Worm (Caenorhabditis elegans) whole organism, young adult: ENCODE results near the gene clec-185.
A peak's percentile ranks its signal among the peaks of the same experiment; 100 is the strongest.

Source experiments
- B0035.1 ChIP-seq: sonication (generic microtip); optimal IDR thresholded peaks from 2 replicates; lab custom pipeline; 2016; ENCODE audit warnings: missing genetic modification characterization, mild to moderate bottlenecking, missing compliant biosample characterization, missing genotype, missing genetic modification reagents
- B0261.1 ChIP-seq: sonication (generic microtip); optimal IDR thresholded peaks from 2 replicates; lab custom pipeline; 2016; ENCODE audit warnings: mild to moderate bottlenecking, missing genetic modification characterization, moderate library complexity, missing compliant biosample characterization
- C06A6.2 ChIP-seq: fragments of 200-800 bp; sonication (Bioruptor generic); conservative IDR thresholded peaks from 2 replicates; pipeline ENCODE4 v1.3.6; 2022; ENCODE audit warnings: missing genetic modification characterization, missing compliant biosample characterization
- C17E4.6 ChIP-seq: fragments of 200-800 bp; sonication (Bioruptor generic); IDR thresholded peaks from 2 replicates; pipeline ENCODE4 v1.3.6; 2022; ENCODE audit warnings: missing genetic modification reagents, missing genetic modification characterization, missing compliant biosample characterization
- F10E7.11 ChIP-seq: sonication (generic microtip); optimal IDR thresholded peaks from 2 replicates; lab custom pipeline; 2017; ENCODE audit warnings: mild to moderate bottlenecking, missing genetic modification characterization, moderate library complexity, missing compliant biosample characterization
- T26A5.8 ChIP-seq: sonication (generic microtip); optimal IDR thresholded peaks from 2 replicates; lab custom pipeline; 2016; ENCODE audit warnings: missing genetic modification characterization, missing compliant biosample characterization
- Y56A3A.18 ChIP-seq: fragments of 200-800 bp; sonication (Bioruptor generic); IDR thresholded peaks from 2 replicates; pipeline ENCODE4 v1.3.6; 2022; ENCODE audit warnings: missing genetic modification reagents, missing genetic modification characterization, missing compliant biosample characterization
- Y67H2A.10 ChIP-seq: fragments of 200-800 bp; sonication (Bioruptor generic); conservative IDR thresholded peaks from 2 replicates; pipeline ENCODE4 v1.3.6; 2022; ENCODE audit warnings: missing genetic modification reagents, missing genetic modification characterization, missing compliant biosample characterization
- ZK185.1 ChIP-seq: sonication (generic microtip); optimal IDR thresholded peaks from 2 replicates; lab custom pipeline; 2016; ENCODE audit warnings: mild to moderate bottlenecking, missing genetic modification characterization, missing compliant biosample characterization; ENCODE audit not compliant: poor library complexity, severe bottlenecking
- akir-1 ChIP-seq: fragments of 200-800 bp; sonication (Bioruptor generic); optimal IDR thresholded peaks from 2 replicates; lab custom pipeline; 2018; ENCODE audit warnings: mild to moderate bottlenecking, missing genetic modification characterization, moderate library complexity, missing compliant biosample characterization
- aptf-3 ChIP-seq: fragments of 200-800 bp; sonication (Bioruptor generic); IDR thresholded peaks from 2 replicates; pipeline ENCODE4 v1.3.6; 2022; ENCODE audit warnings: missing genetic modification characterization, missing compliant biosample characterization
- attf-3 ChIP-seq: fragments of 200-800 bp; sonication (Bioruptor generic); conservative IDR thresholded peaks from 2 replicates; pipeline ENCODE4 v1.3.6; 2022; ENCODE audit warnings: missing genetic modification reagents, missing genetic modification characterization, missing compliant biosample characterization
- bed-1 ChIP-seq: fragments of 200-800 bp; sonication (Bioruptor generic); IDR thresholded peaks from 2 replicates; pipeline ENCODE4 v1.3.6; 2022; ENCODE audit warnings: missing genetic modification reagents, missing genetic modification characterization, missing compliant biosample characterization
- cebp-2 ChIP-seq: fragments of 200-800 bp; sonication (Bioruptor generic); IDR thresholded peaks from 2 replicates; pipeline ENCODE4 v1.3.6; 2022; ENCODE audit warnings: missing genetic modification characterization, missing compliant biosample characterization
- ceh-100 ChIP-seq: fragments of 200-800 bp; sonication (Bioruptor generic); IDR thresholded peaks from 2 replicates; pipeline ENCODE4 v1.3.6; 2022; ENCODE audit warnings: missing genetic modification reagents, missing genetic modification characterization, missing compliant biosample characterization
- ceh-91 ChIP-seq: fragments of 200-800 bp; sonication (Bioruptor generic); IDR thresholded peaks from 2 replicates; pipeline ENCODE4 v1.3.6; 2022; ENCODE audit warnings: missing genetic modification reagents, missing genetic modification characterization, missing compliant biosample characterization
- die-1 ChIP-seq: sonication (generic microtip); optimal IDR thresholded peaks from 2 replicates; lab custom pipeline; 2016; ENCODE audit warnings: missing genotype, mild to moderate bottlenecking, missing genetic modification characterization, missing compliant biosample characterization
- dpff-1 ChIP-seq: sonication (generic microtip); optimal IDR thresholded peaks from 2 replicates; lab custom pipeline; 2017; ENCODE audit warnings: mild to moderate bottlenecking, missing genetic modification characterization, missing compliant biosample characterization
- efl-1 ChIP-seq: fragments of 150-350 bp; optimal IDR thresholded peaks from 2 replicates; lab custom pipeline; 2014; ENCODE audit warnings: missing biosample characterization, missing genetic modification reagents, missing genetic modification characterization
- egl-18 ChIP-seq: fragments of 200-800 bp; sonication (Bioruptor generic); IDR thresholded peaks from 2 replicates; pipeline ENCODE4 v1.3.6; 2022; ENCODE audit warnings: missing genetic modification reagents, missing genetic modification characterization, missing compliant biosample characterization
- ekl-4 ChIP-seq: fragments of 200-800 bp; sonication (Bioruptor generic); IDR thresholded peaks from 2 replicates; pipeline ENCODE4 v1.3.6; 2022; ENCODE audit warnings: missing genetic modification reagents, missing genetic modification characterization, missing compliant biosample characterization
- ets-4 ChIP-seq: fragments of 200-800 bp; sonication (Bioruptor generic); optimal IDR thresholded peaks from 2 replicates; lab custom pipeline; 2018; ENCODE audit warnings: mild to moderate bottlenecking, missing genetic modification characterization, missing compliant biosample characterization
- him-1 ChIP-seq: sonication (generic microtip); optimal IDR thresholded peaks from 2 replicates; lab custom pipeline; 2016; ENCODE audit warnings: missing genotype, missing genetic modification reagents, missing genetic modification characterization, missing compliant biosample characterization
- hlh-26 ChIP-seq: fragments of 200-800 bp; sonication (Bioruptor generic); conservative IDR thresholded peaks from 2 replicates; pipeline ENCODE4 v1.3.6; 2022; ENCODE audit warnings: missing genetic modification reagents, missing genetic modification characterization, missing compliant biosample characterization
- hrde-1 ChIP-seq: sonication (generic microtip); optimal IDR thresholded peaks from 2 replicates; lab custom pipeline; 2016; ENCODE audit warnings: missing genetic modification characterization, mild to moderate bottlenecking, missing compliant biosample characterization, moderate library complexity, missing genotype, missing genetic modification reagents, borderline replicate concordance
- lag-1 ChIP-seq: fragments of 200-800 bp; sonication (Bioruptor generic); IDR thresholded peaks from 2 replicates; pipeline ENCODE4 v1.3.6; 2022; ENCODE audit warnings: missing genetic modification reagents, missing genetic modification characterization, missing compliant biosample characterization
- let-526 ChIP-seq: fragments of 200-800 bp; sonication (Bioruptor generic); IDR thresholded peaks from 2 replicates; pipeline ENCODE4 v1.3.6; 2022; ENCODE audit warnings: missing genetic modification reagents, missing genetic modification characterization, missing compliant biosample characterization
- lin-40 ChIP-seq: sonication (generic microtip); optimal IDR thresholded peaks from 2 replicates; lab custom pipeline; 2016; ENCODE audit warnings: missing genetic modification characterization, mild to moderate bottlenecking, missing compliant biosample characterization, missing genotype, missing genetic modification reagents
- lin-54 ChIP-seq: fragments of 200-800 bp; sonication (Bioruptor generic); optimal IDR thresholded peaks from 2 replicates; lab custom pipeline; 2018; ENCODE audit warnings: mild to moderate bottlenecking, missing genetic modification characterization, missing compliant biosample characterization
- madf-10 ChIP-seq: sonication (generic microtip); optimal IDR thresholded peaks from 2 replicates; lab custom pipeline; 2016; ENCODE audit warnings: mild to moderate bottlenecking, missing genetic modification characterization, missing compliant biosample characterization
- mel-28 ChIP-seq: sonication (generic microtip); optimal IDR thresholded peaks from 2 replicates; lab custom pipeline; 2016; ENCODE audit warnings: borderline replicate concordance, mild to moderate bottlenecking, missing genetic modification characterization, missing compliant biosample characterization
- nfya-1 ChIP-seq: sonication (generic microtip); optimal IDR thresholded peaks from 2 replicates; lab custom pipeline; 2017; ENCODE audit warnings: antibody characterized with exemption, missing compliant biosample characterization, missing genetic modification characterization, borderline replicate concordance; ENCODE audit not compliant: insufficient read depth
- nfyb-1 ChIP-seq: fragments of 200-800 bp; sonication (Bioruptor generic); IDR thresholded peaks from 2 replicates; pipeline ENCODE4 v1.3.6; 2022; ENCODE audit warnings: missing genetic modification reagents, missing genetic modification characterization, missing compliant biosample characterization
- nhr-179 ChIP-seq: sonication (generic microtip); optimal IDR thresholded peaks from 2 replicates; lab custom pipeline; 2016; ENCODE audit warnings: mild to moderate bottlenecking, missing genetic modification characterization, missing compliant biosample characterization
- nhr-27 ChIP-seq: fragments of 200-800 bp; sonication (Bioruptor generic); optimal IDR thresholded peaks from 2 replicates; lab custom pipeline; 2018; ENCODE audit warnings: mild to moderate bottlenecking, missing genetic modification characterization, moderate library complexity, missing compliant biosample characterization
- nhr-80 ChIP-seq: sonication (generic microtip); optimal IDR thresholded peaks from 2 replicates; lab custom pipeline; 2016; ENCODE audit warnings: missing genetic modification characterization, missing compliant biosample characterization
- repo-1 ChIP-seq: sonication (generic microtip); optimal IDR thresholded peaks from 2 replicates; lab custom pipeline; 2017; ENCODE audit warnings: mild to moderate bottlenecking, missing genetic modification characterization, missing compliant biosample characterization
- sea-2 ChIP-seq: fragments of 200-800 bp; sonication (Bioruptor generic); IDR thresholded peaks from 2 replicates; pipeline ENCODE4 v1.3.6; 2022; ENCODE audit warnings: missing genetic modification characterization, missing compliant biosample characterization
- snpc-1.1 ChIP-seq: sonication (generic microtip); optimal IDR thresholded peaks from 2 replicates; lab custom pipeline; 2017; ENCODE audit warnings: missing genetic modification characterization, mild to moderate bottlenecking, missing compliant biosample characterization, antibody characterized with exemption, moderate library complexity, missing genotype, missing genetic modification reagents; ENCODE audit not compliant: insufficient read depth
- snpc-4 ChIP-seq, 5 experiments: fragments of 150-350 bp in 1 of 5; sonication (generic microtip) in 4 of 5; optimal IDR thresholded peaks; 2 replicates each; lab custom pipeline; 2014 to 2018; ENCODE audit warnings: missing genetic modification characterization in 5 of 5, missing biosample characterization in 3 of 5, antibody characterized with exemption in 2 of 5, mild to moderate bottlenecking in 2 of 5, missing compliant biosample characterization in 2 of 5, missing genotype in 2 of 5, moderate library complexity in 2 of 5, missing genetic modification reagents in 1 of 5
- somi-1 ChIP-seq: fragments of 200-800 bp; sonication (Bioruptor generic); optimal IDR thresholded peaks from 2 replicates; lab custom pipeline; 2018; ENCODE audit warnings: mild to moderate bottlenecking, missing genetic modification characterization, missing compliant biosample characterization
- sptf-2 ChIP-seq: fragments of 200-800 bp; sonication (Bioruptor generic); optimal IDR thresholded peaks from 2 replicates; lab custom pipeline; 2018; ENCODE audit warnings: mild to moderate bottlenecking, missing genetic modification characterization, missing compliant biosample characterization
- zim-3 ChIP-seq: sonication (generic microtip); optimal IDR thresholded peaks from 2 replicates; lab custom pipeline; 2017; ENCODE audit warnings: mild to moderate bottlenecking, missing genetic modification characterization, moderate library complexity, missing compliant biosample characterization
- ztf-18 ChIP-seq: sonication (generic microtip); optimal IDR thresholded peaks from 2 replicates; lab custom pipeline; 2016; ENCODE audit warnings: missing genotype, mild to moderate bottlenecking, missing genetic modification characterization, missing compliant biosample characterization
- ztf-22 ChIP-seq: fragments of 200-800 bp; sonication (Bioruptor generic); optimal IDR thresholded peaks from 2 replicates; lab custom pipeline; 2018; ENCODE audit warnings: mild to moderate bottlenecking, missing genetic modification characterization, moderate library complexity, missing compliant biosample characterization
- ztf-25 ChIP-seq: fragments of 200-800 bp; sonication (Bioruptor generic); IDR thresholded peaks from 2 replicates; pipeline ENCODE4 v1.3.6; 2022; ENCODE audit warnings: missing genetic modification reagents, missing genetic modification characterization, missing compliant biosample characterization

clec-185 gene

ce11 chrIV:12391003-12391637 is 47.3 kb upstream of the clec-185 start, which contains the start of the genes rps-23 and dpm-3:
Gene rps-23, minus strand, starts transcription at chrIV:12391053.
Gene dpm-3, plus strand, starts transcription at chrIV:12391587.
- TF ChIP-seq ceh-91 (GFP tag; lab: Robert Waterston, UW) = peak; percentile 95
- 0 out of 2 replicates have a peak, but pooled peaks have one; percentile 73 for TF ChIP-seq egl-18
- peak; percentile 52 for TF ChIP-seq C06A6.2
- peak; percentile 91; the same call in 1 of the 2 replicates for TF ChIP-seq cebp-2
- TF ChIP-seq Y56A3A.18 (GFP tag; lab: Robert Waterston, UW) = peak; percentile 84
- peak; percentile 92 for TF ChIP-seq Y67H2A.10 (GFP tag; lab: Robert Waterston, UW)
- peak; percentile 40 for TF ChIP-seq sptf-2
- TF ChIP-seq ztf-22 (GFP tag; lab: Kevin White, UChicago) = no peak
- TF ChIP-seq ztf-18 (tag; lab: Kevin White, UChicago) = peak; percentile 63
- TF ChIP-seq snpc-1.1 (tag; lab: Kevin White, UChicago) = peak; percentile 30
- peak; percentile 60 for TF ChIP-seq efl-1 (GFP tag; lab: Kevin White, UChicago)
- peak; percentile 68 for TF ChIP-seq zim-3
- no peak for TF ChIP-seq nhr-179
- TF ChIP-seq lin-54 (GFP tag; lab: Kevin White, UChicago) = peak; percentile 91
- peak; percentile 91 for TF ChIP-seq ZK185.1 (tag; lab: Kevin White, UChicago)
- 0 out of 2 replicates have a peak, but pooled peaks have one; percentile 32 for TF ChIP-seq lag-1
- TF ChIP-seq ztf-25 (GFP tag; lab: Robert Waterston, UW) = peak; percentile 96
- TF ChIP-seq repo-1 (tag; lab: Kevin White, UChicago) = peak; percentile 42
- no peak for TF ChIP-seq lin-40 (tag; lab: Kevin White, UChicago)
- no peak for TF ChIP-seq T26A5.8 (tag; lab: Kevin White, UChicago)
- TF ChIP-seq let-526 (GFP tag; lab: Robert Waterston, UW) = peak; percentile 97
- no peak for TF ChIP-seq F10E7.11 (tag; lab: Kevin White, UChicago)
- TF ChIP-seq nfya-1 (tag; lab: Kevin White, UChicago) = no peak
- peak; percentile 40 for TF ChIP-seq B0035.1
- TF ChIP-seq snpc-4 (GFP tag; optimal IDR thresholded peaks at IDR 0.05; lab: Kevin White, UChicago) = peak; percentile 50
- peak; percentile 65 to 82 (median 76) for TF ChIP-seq snpc-4 (tag; optimal IDR thresholded peaks at IDR 0.05; lab: Kevin White, UChicago)
- TF ChIP-seq akir-1 (GFP tag; lab: Kevin White, UChicago) = no peak
- TF ChIP-seq sea-2 = no peak
- peak; percentile 83 for TF ChIP-seq ceh-100 (GFP tag; lab: Robert Waterston, UW)
- TF ChIP-seq nfyb-1 (GFP tag; lab: Robert Waterston, UW) = peak; percentile 91
- peak; percentile 83 for TF ChIP-seq nhr-80 (tag; lab: Kevin White, UChicago)
- no peak for TF ChIP-seq ets-4 (GFP tag; lab: Kevin White, UChicago)
- TF ChIP-seq C17E4.6 (GFP tag; lab: Robert Waterston, UW) = peak; percentile 75; the same call in 1 of the 2 replicates
- peak; percentile 88 for TF ChIP-seq attf-3 (GFP tag; lab: Robert Waterston, UW)
- no peak for TF ChIP-seq dpff-1
- TF ChIP-seq mel-28 = peak; percentile 14
- no peak for TF ChIP-seq aptf-3 (GFP tag; lab: Robert Waterston, UW)
- TF ChIP-seq ekl-4 (GFP tag; lab: Robert Waterston, UW) = peak; percentile 95
- no peak for TF ChIP-seq die-1 (tag; lab: Kevin White, UChicago)
- no peak for TF ChIP-seq nhr-27
- TF ChIP-seq hrde-1 (tag; lab: Kevin White, UChicago) = peak; percentile 69
- 0 out of 2 replicates have a peak, but pooled peaks have one; percentile 19 for TF ChIP-seq bed-1
- TF ChIP-seq B0261.1 (tag; lab: Kevin White, UChicago) = peak; percentile 37
- TF ChIP-seq madf-10 = peak; percentile 91
- TF ChIP-seq hlh-26 = no peak
- peak; percentile 71 for TF ChIP-seq him-1
- peak; percentile 73 for TF ChIP-seq somi-1 (GFP tag; lab: Kevin White, UChicago)
